Fruit fly (Drosophila melanogaster) whole organism, embryonic: ENCODE data around the gene PIG-B.

Experiments
- Atf3 ChIP-seq: fragments of 200-800 bp; sonication (Bioruptor generic); optimal IDR thresholded peaks from 3 replicates; lab custom pipeline; 2016; ENCODE audit warnings: missing biosample characterization, missing genetic modification characterization
- CG10209 ChIP-seq: fragments of 200-800 bp; sonication (Bioruptor generic); optimal IDR thresholded peaks from 3 replicates; lab custom pipeline; 2017; ENCODE audit warnings: missing biosample characterization, mild to moderate bottlenecking, missing genetic modification characterization, missing genetic modification reagents
- CG1024 ChIP-seq: fragments of 200-800 bp; sonication (Bioruptor generic); IDR thresholded peaks from 2 replicates; pipeline ENCODE4 v1.3.6; 2022; ENCODE audit warnings: missing biosample characterization, missing genetic modification characterization
- CG10267 ChIP-seq: fragments of 200-800 bp; sonication (Bioruptor generic); optimal IDR thresholded peaks from 2 replicates; lab custom pipeline; 2018; ENCODE audit warnings: missing biosample characterization, mild to moderate bottlenecking, missing genetic modification characterization, moderate library complexity
- CG10959 ChIP-seq: fragments of 200-800 bp; sonication (Bioruptor generic); IDR thresholded peaks from 2 replicates; pipeline ENCODE4 v1.3.6; 2022; ENCODE audit warnings: missing biosample characterization, missing genetic modification characterization
- CG11456 ChIP-seq: fragments of 200-800 bp; sonication (Bioruptor generic); IDR thresholded peaks from 3 replicates; pipeline ENCODE4 v1.3.6; 2022; ENCODE audit warnings: missing biosample characterization, missing genetic modification characterization
- CG12219 ChIP-seq: fragments of 200-800 bp; sonication (Bioruptor generic); optimal IDR thresholded peaks from 3 replicates; lab custom pipeline; 2018; ENCODE audit warnings: missing biosample characterization, mild to moderate bottlenecking, missing genetic modification characterization
- CG12659 ChIP-seq: fragments of 200-800 bp; sonication (Bioruptor generic); optimal IDR thresholded peaks from 3 replicates; lab custom pipeline; 2017; ENCODE audit warnings: mild to moderate bottlenecking, missing biosample characterization, missing genetic modification reagents, missing genetic modification characterization
- CG15011 ChIP-seq: fragments of 200-800 bp; sonication (Bioruptor generic); optimal IDR thresholded peaks from 3 replicates; lab custom pipeline; 2018; ENCODE audit warnings: missing biosample characterization, mild to moderate bottlenecking, missing genetic modification characterization
- CG17385 ChIP-seq: fragments of 200-800 bp; sonication (Bioruptor generic); optimal IDR thresholded peaks from 3 replicates; lab custom pipeline; 2018; ENCODE audit warnings: missing biosample characterization, mild to moderate bottlenecking, missing genetic modification characterization
- CG1832 ChIP-seq: fragments of 200-800 bp; sonication (Bioruptor generic); optimal IDR thresholded peaks from 2 replicates; lab custom pipeline; 2017; ENCODE audit warnings: missing biosample characterization, mild to moderate bottlenecking, missing genetic modification characterization, inconsistent platforms
- CG2120 ChIP-seq: fragments of 200-800 bp; sonication (Bioruptor generic); optimal IDR thresholded peaks from 3 replicates; lab custom pipeline; 2016; ENCODE audit warnings: missing biosample characterization, missing genetic modification characterization
- CG6654 ChIP-seq: fragments of 200-800 bp; sonication (Bioruptor generic); optimal IDR thresholded peaks from 2 replicates; lab custom pipeline; 2017; ENCODE audit warnings: missing biosample characterization, mild to moderate bottlenecking, missing genetic modification characterization
- CG8388 ChIP-seq: fragments of 200-800 bp; sonication (Bioruptor generic); optimal IDR thresholded peaks from 2 replicates; lab custom pipeline; 2019; ENCODE audit warnings: missing biosample characterization, mild to moderate bottlenecking, missing genetic modification characterization, moderate library complexity
- CG8924 ChIP-seq: fragments of 200-800 bp; optimal IDR thresholded peaks from 3 replicates; lab custom pipeline; 2019; ENCODE audit warnings: missing biosample characterization, mild to moderate bottlenecking, missing genetic modification characterization, moderate library complexity
- CG9876 ChIP-seq: fragments of 200-800 bp; sonication (Bioruptor generic); optimal IDR thresholded peaks from 2 replicates; lab custom pipeline; 2016; ENCODE audit warnings: missing biosample characterization, missing genetic modification characterization
- CG9932 ChIP-seq: fragments of 200-800 bp; sonication (Bioruptor generic); IDR thresholded peaks from 2 replicates; pipeline ENCODE4 v1.3.6; 2022; ENCODE audit warnings: missing biosample characterization, missing genetic modification characterization
- CoRest ChIP-seq: fragments of 200-800 bp; sonication (Bioruptor generic); optimal IDR thresholded peaks from 3 replicates; lab custom pipeline; 2018; ENCODE audit warnings: missing biosample characterization, mild to moderate bottlenecking, missing genetic modification characterization, moderate library complexity
- Dp ChIP-seq: fragments of 200-800 bp; sonication (Bioruptor generic); optimal IDR thresholded peaks from 2 replicates; lab custom pipeline; 2018; ENCODE audit warnings: missing biosample characterization, mild to moderate bottlenecking, missing genetic modification characterization, moderate library complexity
- Hmr ChIP-seq: fragments of 200-800 bp; sonication (Bioruptor generic); optimal IDR thresholded peaks from 3 replicates; lab custom pipeline; 2017; ENCODE audit warnings: mild to moderate bottlenecking, missing biosample characterization, missing genetic modification reagents, missing genetic modification characterization
- Lhr ChIP-seq: fragments of 200-800 bp; sonication (Bioruptor generic); optimal IDR thresholded peaks from 3 replicates; lab custom pipeline; 2017; ENCODE audit warnings: mild to moderate bottlenecking, missing biosample characterization, missing genetic modification reagents, missing genetic modification characterization
- MESR4 ChIP-seq: fragments of 200-800 bp; sonication (Bioruptor generic); optimal IDR thresholded peaks from 2 replicates; lab custom pipeline; 2018; ENCODE audit warnings: missing biosample characterization, mild to moderate bottlenecking, missing genetic modification characterization, moderate library complexity
- Myb ChIP-seq: fragments of 200-800 bp; sonication (Bioruptor generic); optimal IDR thresholded peaks from 2 replicates; lab custom pipeline; 2016; ENCODE audit warnings: missing biosample characterization, missing genetic modification characterization
- NC2α ChIP-seq: fragments of 200-800 bp; sonication (Bioruptor generic); optimal IDR thresholded peaks from 2 replicates; lab custom pipeline; 2016; ENCODE audit warnings: missing biosample characterization, missing genetic modification characterization
- NK7.1 ChIP-seq: fragments of 200-800 bp; sonication (Bioruptor generic); optimal IDR thresholded peaks from 3 replicates; lab custom pipeline; 2016; ENCODE audit warnings: missing biosample characterization, missing genetic modification characterization
- Oaz ChIP-seq: fragments of 200-800 bp; sonication (Bioruptor generic); IDR thresholded peaks from 2 replicates; pipeline ENCODE4 v1.3.6; 2022; ENCODE audit warnings: missing biosample characterization, missing genetic modification characterization
- Ptx1 ChIP-seq: fragments of 200-800 bp; sonication (Bioruptor generic); IDR thresholded peaks from 2 replicates; pipeline ENCODE4 v1.3.6; 2022; ENCODE audit warnings: missing biosample characterization, missing genetic modification characterization
- Rx ChIP-seq: fragments of 200-800 bp; sonication (Bioruptor generic); IDR thresholded peaks from 2 replicates; pipeline ENCODE4 v1.3.6; 2022; ENCODE audit warnings: missing biosample characterization, missing genetic modification characterization
- TFAM ChIP-seq: fragments of 200-800 bp; sonication (Bioruptor generic); optimal IDR thresholded peaks from 2 replicates; lab custom pipeline; 2017; ENCODE audit warnings: missing biosample characterization, missing genetic modification characterization, inconsistent platforms
- bbx ChIP-seq: fragments of 200-800 bp; sonication (Bioruptor generic); IDR thresholded peaks from 2 replicates; pipeline ENCODE4 v1.3.6; 2022; ENCODE audit warnings: missing biosample characterization, missing genetic modification characterization; ENCODE audit not compliant: partially characterized antibody
- bcd ChIP-seq: fragments of 200-800 bp; sonication (Bioruptor generic); optimal IDR thresholded peaks from 2 replicates; lab custom pipeline; 2017; ENCODE audit warnings: missing biosample characterization, mild to moderate bottlenecking, missing genetic modification characterization
- chm ChIP-seq: fragments of 200-800 bp; sonication (Bioruptor generic); IDR thresholded peaks from 2 replicates; pipeline ENCODE4 v1.3.6; 2022; ENCODE audit warnings: missing biosample characterization, missing genetic modification characterization
- crc ChIP-seq: fragments of 200-800 bp; sonication (Bioruptor generic); optimal IDR thresholded peaks from 2 replicates; lab custom pipeline; 2016; ENCODE audit warnings: missing biosample characterization, missing genetic modification characterization
- dysf ChIP-seq: fragments of 200-800 bp; sonication (Bioruptor generic); IDR thresholded peaks from 3 replicates; pipeline ENCODE4 v1.3.6; 2022; ENCODE audit warnings: missing biosample characterization, missing genetic modification characterization
- ems ChIP-seq: fragments of 200-800 bp; sonication (Bioruptor generic); optimal IDR thresholded peaks from 3 replicates; lab custom pipeline; 2016; ENCODE audit warnings: missing biosample characterization, missing genetic modification characterization
- fd3F ChIP-seq: fragments of 200-800 bp; sonication (Bioruptor generic); optimal IDR thresholded peaks from 2 replicates; lab custom pipeline; 2018; ENCODE audit warnings: missing biosample characterization, mild to moderate bottlenecking, missing genetic modification characterization, moderate library complexity
- hb ChIP-seq: fragments of 200-800 bp; sonication (Bioruptor generic); IDR thresholded peaks from 3 replicates; pipeline ENCODE4 v1.3.6; 2022; ENCODE audit warnings: missing biosample characterization, missing genetic modification characterization; ENCODE audit not compliant: partially characterized antibody
- lilli ChIP-seq: fragments of 200-800 bp; sonication (Bioruptor generic); optimal IDR thresholded peaks from 3 replicates; lab custom pipeline; 2016; ENCODE audit warnings: missing biosample characterization, missing genetic modification characterization
- maf-S ChIP-seq: fragments of 200-800 bp; sonication (Bioruptor generic); optimal IDR thresholded peaks from 2 replicates; lab custom pipeline; 2016; ENCODE audit warnings: missing biosample characterization, missing genetic modification characterization
- nerfin-1 ChIP-seq: fragments of 200-800 bp; sonication (Bioruptor generic); optimal IDR thresholded peaks from 3 replicates; lab custom pipeline; 2019; ENCODE audit warnings: missing biosample characterization, mild to moderate bottlenecking, missing genetic modification characterization, moderate library complexity
- nmo ChIP-seq: fragments of 200-800 bp; sonication (Bioruptor generic); optimal IDR thresholded peaks from 2 replicates; lab custom pipeline; 2018; ENCODE audit warnings: missing biosample characterization, mild to moderate bottlenecking, missing genetic modification characterization, moderate library complexity
- org-1 ChIP-seq: fragments of 200-800 bp; sonication (Bioruptor generic); optimal IDR thresholded peaks from 2 replicates; lab custom pipeline; 2017; ENCODE audit warnings: missing biosample characterization, missing genetic modification characterization
- pros ChIP-seq: fragments of 200-800 bp; sonication (Bioruptor generic); optimal IDR thresholded peaks from 3 replicates; lab custom pipeline; 2019; ENCODE audit warnings: missing biosample characterization, mild to moderate bottlenecking, missing genetic modification characterization, moderate library complexity
- scrt ChIP-seq: fragments of 200-800 bp; sonication (Bioruptor generic); optimal IDR thresholded peaks from 2 replicates; lab custom pipeline; 2018; ENCODE audit warnings: missing biosample characterization, mild to moderate bottlenecking, missing genetic modification characterization, moderate library complexity
- stwl ChIP-seq: fragments of 200-800 bp; sonication (Bioruptor generic); optimal IDR thresholded peaks from 3 replicates; lab custom pipeline; 2018; ENCODE audit warnings: missing biosample characterization, mild to moderate bottlenecking, missing genetic modification characterization, moderate library complexity
- sug ChIP-seq: fragments of 200-800 bp; optimal IDR thresholded peaks from 2 replicates; lab custom pipeline; 2019; ENCODE audit warnings: missing biosample characterization, mild to moderate bottlenecking, missing genetic modification characterization, moderate library complexity
- ttk ChIP-seq: fragments of 200-800 bp; sonication (Bioruptor generic); IDR thresholded peaks from 2 replicates; pipeline ENCODE4 v2.1.2; 2022; ENCODE audit warnings: missing biosample characterization, missing genetic modification characterization
- twi ChIP-seq: fragments of 200-800 bp; optimal IDR thresholded peaks from 2 replicates; lab custom pipeline; 2019; ENCODE audit warnings: missing biosample characterization, mild to moderate bottlenecking, missing genetic modification characterization, moderate library complexity
- tx ChIP-seq: fragments of 200-800 bp; sonication (Bioruptor generic); optimal IDR thresholded peaks from 2 replicates; lab custom pipeline; 2016; ENCODE audit warnings: missing biosample characterization, missing genetic modification characterization
- vfl ChIP-seq: fragments of 200-800 bp; sonication (Bioruptor generic); optimal IDR thresholded peaks from 2 replicates; lab custom pipeline; 2016; ENCODE audit warnings: missing biosample characterization, missing genetic modification characterization
- vvl ChIP-seq: fragments of 200-800 bp; sonication (Bioruptor generic); IDR thresholded peaks from 2 replicates; pipeline ENCODE4 v1.3.6; 2022; ENCODE audit warnings: missing biosample characterization, missing genetic modification characterization

The PIG-B gene

DNA sequence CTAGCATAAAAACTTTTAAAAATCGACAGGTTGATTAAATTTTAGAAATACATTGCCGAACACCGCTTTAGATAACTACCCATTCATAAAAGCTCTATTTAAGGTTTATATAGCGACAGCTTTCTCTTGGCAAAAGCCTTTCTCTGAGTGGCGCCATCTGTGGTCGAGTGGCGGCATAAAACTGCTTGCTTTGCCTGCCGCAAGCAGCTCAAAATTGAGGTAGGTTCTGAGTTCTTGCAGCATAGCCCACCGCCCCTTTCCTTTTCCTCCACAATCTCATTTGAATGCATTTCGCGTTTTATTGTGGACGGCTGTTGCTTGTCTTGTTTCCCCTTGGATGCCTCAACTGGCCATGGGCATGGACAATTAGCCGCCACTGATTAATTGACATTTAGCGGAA is 43.2 kb upstream of the PIG-B start (continued):
- TF ChIP-seq bbx (GFP tag; lab: Robert Waterston, UW) (no peak), CG12659 (GFP tag; lab: Kevin White, UChicago) (peak; percentile 30), fd3F (peak; percentile 24), CoRest (tag; lab: Kevin White, UChicago) (peak; percentile 32), TFAM (GFP tag; lab: Kevin White, UChicago) (no peak), Oaz (peak; percentile 56), CG2120 (GFP tag; lab: Kevin White, UChicago) (peak; percentile 40), Myb (GFP tag; lab: Kevin White, UChicago) (peak; percentile 40), org-1 (peak; percentile 26), stwl (tag; lab: Kevin White, UChicago) (peak; percentile 2), nmo (GFP tag; lab: Kevin White, UChicago) (peak; percentile 53), CG9932 (GFP tag; lab: Robert Waterston, UW) (peak; percentile 63), bcd (peak; percentile 65), Ptx1 (peak; percentile 46; the same call in 1 of the 2 replicates), scrt (GFP tag; lab: Kevin White, UChicago) (no peak), CG8388 (GFP tag; lab: Kevin White, UChicago) (peak; percentile 39), Dp (GFP tag; lab: Kevin White, UChicago) (no peak), CG17385 (GFP tag; lab: Kevin White, UChicago) (peak; percentile 60), vfl (GFP tag; lab: Kevin White, UChicago) (peak; percentile 39), CG9876 (peak; percentile 53), Atf3 (peak; percentile 72), MESR4 (no peak), Lhr (GFP tag; lab: Kevin White, UChicago) (peak; percentile 67), CG6654 (GFP tag; lab: Kevin White, UChicago) (no peak), twi (tag; lab: Kevin White, UChicago) (no peak), vvl (peak; percentile 82), maf-S (peak; percentile 40), sug (tag; lab: Kevin White, UChicago) (peak; percentile 48), CG8924 (tag; lab: Kevin White, UChicago) (peak; percentile 15), lilli (GFP tag; lab: Kevin White, UChicago) (peak; percentile 52), CG1024 (GFP tag; lab: Robert Waterston, UW) (0 out of 2 replicates have a peak, but pooled peaks have one; percentile 37), CG10959 (peak; percentile 50), tx (GFP tag; lab: Kevin White, UChicago) (peak; percentile 7), CG12219 (GFP tag; lab: Kevin White, UChicago) (peak; percentile 70), CG10267 (tag; lab: Kevin White, UChicago) (no peak), dysf (GFP tag; lab: Robert Waterston, UW) (peak; percentile 60; the same call in 2 of the 3 replicates), NK7.1 (GFP tag; lab: Kevin White, UChicago) (no peak), CG1832 (GFP tag; lab: Kevin White, UChicago) (no peak), ems (GFP tag; lab: Kevin White, UChicago) (no peak), crc (GFP tag; lab: Kevin White, UChicago) (no peak), Hmr (GFP tag; lab: Kevin White, UChicago) (peak; percentile 67), NC2α (GFP tag; lab: Kevin White, UChicago) (peak; percentile 71), ttk (GFP tag; lab: Robert Waterston, UW) (peak; percentile 56), CG11456 (GFP tag; lab: Robert Waterston, UW) (peak; percentile 81), Rx (GFP tag; lab: Robert Waterston, UW) (0 out of 2 replicates have a peak, but pooled peaks have one; percentile 32), CG10209 (GFP tag; lab: Kevin White, UChicago) (peak; percentile 69), CG15011 (GFP tag; lab: Kevin White, UChicago) (no peak), hb (GFP tag; lab: Robert Waterston, UW) (no peak), pros (GFP tag; lab: Kevin White, UChicago) (no peak), chm (GFP tag; lab: Robert Waterston, UW) (peak; percentile 80), nerfin-1 (no peak)
